Worm (Caenorhabditis elegans) whole organism, L2 larva: Measurements from ENCODE around the gene lin-48.

ENCODE experiments used
- C34F6.9 ChIP-seq: fragments of 150-350 bp; optimal IDR thresholded peaks from 2 replicates; lab custom pipeline; 2014; ENCODE audit warnings: missing biosample characterization, missing genetic modification characterization
- F13H6.1 ChIP-seq: sonication (generic microtip); optimal IDR thresholded peaks from 2 replicates; lab custom pipeline; 2016; ENCODE audit warnings: missing genetic modification characterization, missing compliant biosample characterization
- Y55F3AM.14 ChIP-seq: fragments of 200-800 bp; sonication (Bioruptor generic); optimal IDR thresholded peaks from 2 replicates; lab custom pipeline; 2018; ENCODE audit warnings: mild to moderate bottlenecking, missing genetic modification characterization, missing compliant biosample characterization
- alr-1 ChIP-seq: fragments of 150-350 bp; optimal IDR thresholded peaks from 2 replicates; lab custom pipeline; 2014; ENCODE audit warnings: missing biosample characterization, missing genetic modification characterization
- ama-1 ChIP-seq: fragments of 150-350 bp; optimal IDR thresholded peaks from 2 replicates; lab custom pipeline; 2018; ENCODE audit warnings: inconsistent platforms
- blmp-1 ChIP-seq: sonication (generic microtip); optimal IDR thresholded peaks from 2 replicates; lab custom pipeline; 2017; ENCODE audit warnings: missing genetic modification characterization, mild to moderate bottlenecking, missing compliant biosample characterization, antibody characterized with exemption, moderate library complexity; ENCODE audit not compliant: insufficient read depth
- ceh-82 ChIP-seq: fragments of 150-350 bp; optimal IDR thresholded peaks from 2 replicates; lab custom pipeline; 2014; ENCODE audit warnings: missing biosample characterization, missing genetic modification characterization
- crh-2 ChIP-seq: sonication (generic microtip); optimal IDR thresholded peaks from 2 replicates; lab custom pipeline; 2017; ENCODE audit warnings: missing biosample characterization, missing genetic modification characterization
- dmd-4 ChIP-seq: sonication (generic microtip); optimal IDR thresholded peaks from 2 replicates; lab custom pipeline; 2017; ENCODE audit warnings: missing biosample characterization, missing genetic modification characterization
- elt-1 ChIP-seq: fragments of 150-350 bp; optimal IDR thresholded peaks from 2 replicates; lab custom pipeline; 2014; ENCODE audit warnings: missing biosample characterization, missing genetic modification characterization
- elt-3 ChIP-seq: sonication (generic microtip); optimal IDR thresholded peaks from 2 replicates; lab custom pipeline; 2017; ENCODE audit warnings: missing biosample characterization, missing genetic modification characterization
- fos-1 ChIP-seq: fragments of 150-350 bp; optimal IDR thresholded peaks from 2 replicates; lab custom pipeline; 2014; ENCODE audit warnings: missing biosample characterization, missing genetic modification characterization
- lin-11 ChIP-seq: fragments of 150-350 bp; sonication (generic microtip); optimal IDR thresholded peaks from 2 replicates; lab custom pipeline; 2014; ENCODE audit warnings: missing biosample characterization, missing genetic modification characterization, inconsistent platforms, mixed read lengths
- lin-13 ChIP-seq: fragments of 150-350 bp; optimal IDR thresholded peaks from 2 replicates; lab custom pipeline; 2014; ENCODE audit warnings: missing biosample characterization, missing genetic modification reagents, missing genetic modification characterization
- lin-39 ChIP-seq: fragments of 150-350 bp; optimal IDR thresholded peaks from 2 replicates; lab custom pipeline; 2014; ENCODE audit warnings: missing biosample characterization, missing genetic modification reagents, missing genetic modification characterization
- lsy-2 ChIP-seq, 2 experiments: fragments of 150-350 bp in 1 of 2; sonication (generic microtip) in 1 of 2; optimal IDR thresholded peaks; 2 replicates each; lab custom pipeline; 2014 to 2017; ENCODE audit warnings: missing biosample characterization in 2 of 2, missing genetic modification characterization in 2 of 2
- mab-5 ChIP-seq: fragments of 150-350 bp; optimal IDR thresholded peaks from 2 replicates; lab custom pipeline; 2014; ENCODE audit warnings: missing biosample characterization, missing genetic modification characterization
- mbf-1 ChIP-seq: sonication (generic microtip); optimal IDR thresholded peaks from 2 replicates; lab custom pipeline; 2017; ENCODE audit warnings: missing biosample characterization, missing genetic modification characterization
- mdl-1 ChIP-seq, 2 experiments: fragments of 150-350 bp in 1 of 2; sonication (generic microtip) in 1 of 2; optimal IDR thresholded peaks; 2 replicates each; lab custom pipeline; 2017; ENCODE audit warnings: missing biosample characterization in 2 of 2, missing genetic modification characterization in 2 of 2
- nhr-10 ChIP-seq: sonication (generic microtip); optimal IDR thresholded peaks from 2 replicates; lab custom pipeline; 2017; ENCODE audit warnings: missing biosample characterization, missing genetic modification characterization
- nhr-129 ChIP-seq: fragments of 150-350 bp; optimal IDR thresholded peaks from 2 replicates; lab custom pipeline; 2014; ENCODE audit warnings: missing biosample characterization, missing genetic modification characterization
- nhr-237 ChIP-seq: fragments of 150-350 bp; optimal IDR thresholded peaks from 2 replicates; lab custom pipeline; 2014; ENCODE audit warnings: missing biosample characterization, missing genetic modification characterization
- peb-1 ChIP-seq: fragments of 150-350 bp; optimal IDR thresholded peaks from 2 replicates; lab custom pipeline; 2014; ENCODE audit warnings: missing biosample characterization, missing genetic modification characterization
- sem-4 ChIP-seq: fragments of 150-350 bp; optimal IDR thresholded peaks from 2 replicates; lab custom pipeline; 2014; ENCODE audit warnings: missing biosample characterization, missing genetic modification reagents, missing genetic modification characterization
- skn-1 ChIP-seq: sonication (generic microtip); optimal IDR thresholded peaks from 2 replicates; lab custom pipeline; 2017; ENCODE audit warnings: missing biosample characterization, missing genetic modification characterization
- sma-3 ChIP-seq: sonication (generic microtip); optimal IDR thresholded peaks from 2 replicates; lab custom pipeline; 2016; ENCODE audit warnings: missing genetic modification reagents, missing genetic modification characterization, missing compliant biosample characterization
- snpc-4 ChIP-seq: fragments of 150-350 bp; optimal IDR thresholded peaks from 2 replicates; lab custom pipeline; 2014; ENCODE audit warnings: missing biosample characterization, missing genetic modification characterization
- unc-55 ChIP-seq: fragments of 150-350 bp; sonication (generic microtip); optimal IDR thresholded peaks from 3 replicates; lab custom pipeline; 2014; ENCODE audit warnings: missing biosample characterization, missing genetic modification reagents, missing genetic modification characterization
- ztf-1 ChIP-seq: fragments of 200-800 bp; sonication (Bioruptor generic); conservative IDR thresholded peaks from 2 replicates; pipeline ENCODE4 v1.3.6; 2022; ENCODE audit warnings: missing genetic modification characterization, missing compliant biosample characterization

lin-48 gene

DNA sequence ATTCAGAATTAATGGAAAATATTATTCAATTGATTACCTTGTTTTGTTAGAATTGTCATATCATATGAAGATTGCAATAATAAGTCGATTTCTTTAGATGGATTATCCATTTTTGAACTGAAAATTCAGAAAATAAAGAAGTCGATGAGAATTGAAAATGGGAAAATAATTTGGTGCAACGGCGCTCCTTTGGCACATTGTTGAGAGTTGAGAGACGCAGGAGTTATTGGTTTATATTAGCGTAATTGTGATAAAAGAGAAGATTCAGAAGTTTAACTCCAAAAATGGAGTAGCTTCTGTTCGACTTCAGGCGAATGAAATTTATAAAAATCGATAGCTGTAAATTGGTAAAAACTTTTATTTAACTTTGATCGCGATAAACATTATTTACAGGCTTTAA lies 25.7 kb upstream of the lin-48 start, which contains the start of gene C14B1.8:
C14B1.8 (minus strand) TSS at position 117 of the 400 bp plus-strand sequence.
- TF ChIP-seq unc-55 (GFP tag; lab: Kevin White, UChicago) (peak; percentile 62), elt-1 (tag; lab: Kevin White, UChicago) (no peak)

DNA sequence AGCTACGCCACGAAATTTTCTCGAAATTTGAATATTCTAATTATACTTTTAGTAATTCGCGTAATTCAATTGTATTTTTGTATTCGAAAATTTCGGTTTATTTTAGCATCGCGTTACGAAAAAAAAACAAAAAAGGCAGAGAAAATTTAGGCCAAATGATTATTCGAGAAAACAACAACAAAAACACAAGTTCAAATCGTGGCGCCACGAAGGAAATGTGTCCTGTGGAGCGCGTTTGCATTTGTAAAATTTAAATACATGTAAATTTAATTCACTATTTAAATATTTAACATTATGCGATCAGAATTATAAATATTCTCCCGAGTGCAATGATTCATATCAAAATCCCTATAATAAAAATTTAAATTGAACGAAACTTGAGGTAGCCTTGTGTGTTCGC lies 21.5 kb upstream of the lin-48 start:
- TF ChIP-seq lsy-2 (tag; optimal IDR thresholded peaks at IDR 0.05; lab: Kevin White, UChicago) (no peak), alr-1 (tag; lab: Kevin White, UChicago) (no peak)
- TF ChIP-seq, all 48 proteins: peak for 0

DNA sequence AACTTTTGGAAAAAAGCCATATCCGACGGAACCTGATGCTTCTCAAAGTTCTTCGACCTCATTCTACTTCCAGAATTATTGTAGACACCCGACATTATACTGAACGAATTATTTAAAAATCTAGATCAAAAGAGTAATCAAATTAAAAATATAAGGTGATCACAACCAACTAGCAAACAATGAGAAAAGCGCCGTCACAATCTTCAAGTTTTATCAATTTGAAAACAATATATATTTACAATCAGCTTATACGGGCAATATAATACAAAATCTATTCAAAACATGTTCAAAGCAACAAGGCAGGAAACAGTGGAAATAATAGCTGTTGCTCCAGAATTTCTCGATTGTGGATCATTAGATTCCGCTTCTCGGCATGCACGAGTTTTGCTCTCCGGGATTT lies 20.4 kb upstream of the lin-48 start, which contains the start of gene C14B1.12:
C14B1.12 (minus strand) TSS at position 101 of the 400 bp plus-strand sequence.
- TF ChIP-seq elt-1 (tag; lab: Kevin White, UChicago), result no peak
- TF ChIP-seq mdl-1 (tag; optimal IDR thresholded peaks at IDR 0.05; lab: Kevin White, UChicago), result no peak
- no peak for TF ChIP-seq ceh-82 (tag; lab: Kevin White, UChicago)
- no peak for TF ChIP-seq crh-2 (tag; lab: Kevin White, UChicago)
- no peak for TF ChIP-seq elt-3 (tag; lab: Kevin White, UChicago)
- no peak for TF ChIP-seq lin-13 (GFP tag; lab: Kevin White, UChicago)
- TF ChIP-seq lin-11 (tag; lab: Kevin White, UChicago), result no peak

DNA sequence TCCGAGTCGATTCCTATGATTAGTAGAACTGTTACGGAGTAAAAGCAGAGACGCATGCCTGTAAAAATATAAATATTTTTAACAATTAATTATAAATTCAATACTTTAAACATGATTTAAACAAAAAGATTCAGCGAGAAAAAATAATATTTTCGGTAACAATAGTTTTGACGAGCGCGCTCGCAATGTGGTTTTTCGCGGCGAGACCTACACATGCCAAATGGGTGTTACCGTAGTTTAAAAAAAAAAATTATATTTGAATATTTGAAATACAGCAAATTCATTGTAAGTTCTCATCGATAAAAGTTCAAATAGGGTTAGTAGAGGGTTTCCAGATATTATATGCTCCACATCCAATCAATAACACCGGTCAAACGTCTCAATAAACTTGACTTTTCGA lies 18.8 kb upstream of the lin-48 start, which contains the start of gene gldi-5:
gldi-5 (minus strand) TSS at position 58 of the 400 bp plus-strand sequence.
- TF ChIP-seq blmp-1 (tag; lab: Kevin White, UChicago) (no peak), sma-3 (no peak), F13H6.1 (tag; lab: Kevin White, UChicago) (no peak), fos-1 (tag; lab: Kevin White, UChicago) (no peak), Y55F3AM.14 (GFP tag; lab: Kevin White, UChicago) (no peak), nhr-129 (tag; lab: Kevin White, UChicago) (no peak), lin-39 (tag; lab: Kevin White, UChicago) (no peak)
- TF ChIP-seq, all 48 proteins: peak for 0

DNA sequence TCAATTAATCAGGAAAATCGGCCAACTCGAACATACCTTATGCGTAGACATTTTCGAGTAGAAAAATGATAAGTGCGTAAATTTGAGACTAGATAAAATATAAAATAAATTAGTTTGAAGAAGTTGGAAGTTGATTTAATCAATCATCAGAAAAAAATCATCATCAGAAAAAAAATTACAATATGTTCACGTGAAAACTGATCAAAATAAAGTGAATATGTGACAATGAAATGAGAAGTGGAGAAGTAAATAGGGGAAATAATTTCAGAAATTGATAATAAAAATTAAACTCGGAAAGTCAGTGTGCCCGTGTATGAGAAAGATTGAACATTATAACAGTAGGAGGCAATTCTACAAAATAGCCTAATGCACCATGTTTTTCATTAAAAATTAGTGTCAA lies 15.7 kb upstream of the lin-48 start, which contains the start of gene F34D10.9:
F34D10.9 (minus strand) TSS at position 101 of the 400 bp plus-strand sequence.
- no peak for TF ChIP-seq ztf-1 (GFP tag; lab: Robert Waterston, UW)
- TF ChIP-seq, all 48 proteins: peak for 0

DNA sequence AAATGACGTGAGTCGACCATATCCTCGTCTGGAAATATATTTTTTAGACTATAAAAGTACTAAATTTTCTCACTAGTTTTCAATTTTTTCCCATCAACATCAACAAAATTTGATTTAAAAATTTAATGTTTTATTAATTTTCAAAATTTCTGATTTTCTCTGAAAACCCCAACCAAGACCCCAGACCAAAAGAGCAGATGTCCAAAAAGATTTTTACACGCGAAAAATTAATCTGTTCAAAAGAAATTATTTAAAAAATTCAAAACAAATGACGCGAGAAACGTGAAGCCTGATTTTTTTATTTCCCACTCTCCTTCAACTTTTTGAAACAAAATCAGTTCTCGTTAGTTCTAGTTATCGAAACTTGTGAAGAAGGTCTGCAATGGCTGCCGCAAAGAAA lies 14.8 kb upstream of the lin-48 start, which contains the start of gene F34D10.8:
F34D10.8 (plus strand) TSS at position 301 of the 400 bp plus-strand sequence.
- TF ChIP-seq Y55F3AM.14 (GFP tag; lab: Kevin White, UChicago) (no peak), nhr-129 (tag; lab: Kevin White, UChicago) (no peak), skn-1 (tag; lab: Kevin White, UChicago) (no peak), elt-3 (tag; lab: Kevin White, UChicago) (no peak), ama-1 (lab: Kevin White, UChicago) (no peak), mab-5 (tag; lab: Kevin White, UChicago) (no peak), peb-1 (tag; lab: Kevin White, UChicago) (no peak), sem-4 (tag; lab: Kevin White, UChicago) (no peak), mbf-1 (tag; lab: Kevin White, UChicago) (no peak), lin-39 (tag; lab: Kevin White, UChicago) (no peak), blmp-1 (tag; lab: Kevin White, UChicago) (no peak), dmd-4 (no peak), snpc-4 (tag; lab: Kevin White, UChicago) (no peak)

DNA sequence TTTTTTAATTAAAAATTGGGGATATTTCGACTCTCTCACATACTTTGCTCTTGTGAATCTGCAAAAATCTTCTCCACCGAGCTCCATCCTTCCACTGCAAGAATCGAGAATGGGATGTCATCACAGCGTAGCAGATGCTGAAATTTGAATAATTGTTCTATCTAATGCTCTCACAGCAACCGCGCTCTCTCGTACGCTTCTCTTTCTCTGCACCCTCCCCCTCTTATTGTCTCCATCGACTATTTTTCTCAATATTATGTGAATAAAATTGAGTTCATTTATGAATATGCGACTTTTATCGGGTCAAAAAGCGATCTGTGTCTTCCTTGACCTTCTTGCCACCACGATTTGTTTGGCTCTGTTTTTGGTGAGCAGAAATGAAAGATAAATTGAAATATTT lies 11.2 kb upstream of the lin-48 start, which contains the start of gene F34D10.3:
F34D10.3 (plus strand) TSS at position 249 of the 400 bp plus-strand sequence.
- TF ChIP-seq nhr-129 (tag; lab: Kevin White, UChicago) (peak; percentile 16), crh-2 (tag; lab: Kevin White, UChicago) (no peak), lin-39 (tag; lab: Kevin White, UChicago) (no peak), lsy-2 (tag; optimal IDR thresholded peaks at IDR 0.05; lab: Kevin White, UChicago) (peak in 1 of 2 experiments; percentile 3), nhr-10 (tag; lab: Kevin White, UChicago) (no peak), unc-55 (GFP tag; lab: Kevin White, UChicago) (peak; percentile 53), peb-1 (tag; lab: Kevin White, UChicago) (no peak), nhr-237 (no peak), C34F6.9 (tag; lab: Kevin White, UChicago) (peak; percentile 30), sem-4 (tag; lab: Kevin White, UChicago) (no peak)
